Fruit fly (Drosophila melanogaster) whole organism, embryonic: Measurements from ENCODE around the gene CG9518.

Experiments
- Awh ChIP-seq: fragments of 200-800 bp; sonication (Bioruptor generic); IDR thresholded peaks from 2 replicates; pipeline ENCODE4, ENCODE4 v1.3.6; 2022; ENCODE audit warnings: missing biosample characterization, missing genetic modification characterization
- CG10565 ChIP-seq: fragments of 200-800 bp; sonication (Bioruptor generic); optimal IDR thresholded peaks from 3 replicates; lab custom pipeline; 2016; ENCODE audit warnings: missing biosample characterization, mild to moderate bottlenecking, missing genetic modification characterization
- CG17385 ChIP-seq: fragments of 200-800 bp; sonication (Bioruptor generic); optimal IDR thresholded peaks from 3 replicates; lab custom pipeline; 2018; ENCODE audit warnings: missing biosample characterization, mild to moderate bottlenecking, missing genetic modification characterization
- CG1832 ChIP-seq: fragments of 200-800 bp; sonication (Bioruptor generic); optimal IDR thresholded peaks from 2 replicates; lab custom pipeline; 2017; ENCODE audit warnings: missing biosample characterization, mild to moderate bottlenecking, missing genetic modification characterization, inconsistent platforms
- CG2116 ChIP-seq: fragments of 200-800 bp; sonication (Bioruptor generic); optimal IDR thresholded peaks from 3 replicates; lab custom pipeline; 2018; ENCODE audit warnings: missing biosample characterization, mild to moderate bottlenecking, missing genetic modification characterization
- CG30403 ChIP-seq: fragments of 200-800 bp; sonication (Bioruptor generic); optimal IDR thresholded peaks from 3 replicates; lab custom pipeline; 2016; ENCODE audit warnings: missing biosample characterization, missing genetic modification characterization
- CG4730 ChIP-seq: fragments of 200-800 bp; sonication (Bioruptor generic); IDR thresholded peaks from 2 replicates; pipeline ENCODE4 v1.3.6; 2022; ENCODE audit warnings: missing biosample characterization, missing genetic modification characterization
- Doc2 ChIP-seq: fragments of 200-800 bp; sonication (Bioruptor generic); IDR thresholded peaks from 2 replicates; pipeline ENCODE4 v1.3.6; 2022; ENCODE audit warnings: missing biosample characterization, missing genetic modification characterization
- Fer2 ChIP-seq: fragments of 200-800 bp; sonication (Bioruptor generic); optimal IDR thresholded peaks from 2 replicates; lab custom pipeline; 2018; ENCODE audit warnings: missing biosample characterization, mild to moderate bottlenecking, missing genetic modification characterization, moderate library complexity
- H15 ChIP-seq: fragments of 200-800 bp; sonication (Bioruptor generic); IDR thresholded peaks from 3 replicates; pipeline ENCODE4 v1.3.6; 2022; ENCODE audit warnings: missing biosample characterization, missing genetic modification characterization
- Hand ChIP-seq: fragments of 200-800 bp; sonication (Bioruptor generic); optimal IDR thresholded peaks from 2 replicates; lab custom pipeline; 2017; ENCODE audit warnings: mild to moderate bottlenecking, missing biosample characterization, missing genetic modification reagents, missing genetic modification characterization
- Med ChIP-seq: fragments of 200-800 bp; sonication (Bioruptor generic); peaks from one replicate; lab custom pipeline; 2016; ENCODE audit warnings: missing biosample characterization, missing genetic modification characterization, mild to moderate bottlenecking, inconsistent platforms, moderate library complexity
- bowl ChIP-seq: fragments of 200-800 bp; sonication (Bioruptor generic); IDR thresholded peaks from 2 replicates; pipeline ENCODE4 v1.3.6; 2022; ENCODE audit warnings: missing biosample characterization, missing genetic modification characterization
- cg ChIP-seq: fragments of 200-800 bp; sonication (Bioruptor generic); optimal IDR thresholded peaks from 3 replicates; lab custom pipeline; 2019; ENCODE audit warnings: missing biosample characterization, mild to moderate bottlenecking, missing genetic modification characterization, moderate library complexity
- dati ChIP-seq: fragments of 200-800 bp; sonication (Bioruptor generic); IDR thresholded peaks from 2 replicates; pipeline ENCODE4 v1.3.6; 2022; ENCODE audit warnings: missing biosample characterization, missing genetic modification characterization
- dysf ChIP-seq: fragments of 200-800 bp; sonication (Bioruptor generic); IDR thresholded peaks from 3 replicates; pipeline ENCODE4 v1.3.6; 2022; ENCODE audit warnings: missing biosample characterization, missing genetic modification characterization
- gce ChIP-seq: fragments of 200-800 bp; sonication (Bioruptor generic); IDR thresholded peaks from 3 replicates; pipeline ENCODE4 v1.3.6; 2022; ENCODE audit warnings: missing biosample characterization, missing genetic modification characterization
- nom ChIP-seq: fragments of 200-800 bp; sonication (Bioruptor generic); optimal IDR thresholded peaks from 2 replicates; lab custom pipeline; 2017; ENCODE audit warnings: missing biosample characterization, missing genetic modification characterization, mild to moderate bottlenecking, moderate library complexity, missing genetic modification reagents
- salm ChIP-seq: fragments of 200-800 bp; sonication (Bioruptor generic); optimal IDR thresholded peaks from 2 replicates; lab custom pipeline; 2018; ENCODE audit warnings: missing biosample characterization, mild to moderate bottlenecking, missing genetic modification characterization
- tll ChIP-seq, 2 experiments: fragments of 200-800 bp in 1 of 2; fragments of >200 bp in 1 of 2; sonication (Bioruptor generic) in 1 of 2; optimal IDR thresholded peaks; 2 replicates each; lab custom pipeline; 2017 to 2019; ENCODE audit warnings: missing biosample characterization in 2 of 2, missing genetic modification characterization in 2 of 2, mild to moderate bottlenecking in 1 of 2, moderate library complexity in 1 of 2

The CG9518 gene

dm6 chrX:14824690-14825469, 46.1 kb downstream of the CG9518 start (continued):
- TF ChIP-seq nom (GFP tag; lab: Kevin White, UChicago): no peak
- no peak for TF ChIP-seq CG30403 (GFP tag; lab: Kevin White, UChicago)
- no peak for TF ChIP-seq tll (GFP tag; optimal IDR thresholded peaks at IDR 0.05; lab: Kevin White, UChicago)
- no peak for TF ChIP-seq dati (GFP tag; lab: Robert Waterston, UW)
- no peak for TF ChIP-seq Doc2 (GFP tag; lab: Robert Waterston, UW)
- TF ChIP-seq CG10565 (GFP tag; lab: Kevin White, UChicago): no peak
- TF ChIP-seq dysf (GFP tag; lab: Robert Waterston, UW): no peak
- TF ChIP-seq Med (GFP tag; lab: Kevin White, UChicago): peak; percentile 51
- no peak for TF ChIP-seq CG4730 (GFP tag; lab: Robert Waterston, UW)
- peak; percentile 42 for TF ChIP-seq CG1832 (GFP tag; lab: Kevin White, UChicago)
- no peak for TF ChIP-seq bowl (GFP tag; lab: Robert Waterston, UW)
- no peak for TF ChIP-seq salm
- TF ChIP-seq CG17385 (GFP tag; lab: Kevin White, UChicago): peak; percentile 35
- no peak for TF ChIP-seq CG2116 (GFP tag; lab: Kevin White, UChicago)
- no peak for TF ChIP-seq Fer2 (tag; lab: Kevin White, UChicago)
- peak; percentile 38 for TF ChIP-seq cg
- TF ChIP-seq Awh: 0 out of 2 replicates have a peak, but pooled peaks have one; percentile 23
- no peak for TF ChIP-seq gce (GFP tag; lab: Robert Waterston, UW)
- no peak for TF ChIP-seq H15 (GFP tag; lab: Robert Waterston, UW)
- no peak for TF ChIP-seq Hand (GFP tag; lab: Kevin White, UChicago)
